Fruit fly (Drosophila melanogaster): ENCODE data around the gene CG31106.

- TF ChIP-seq br (GFP tag; optimal IDR thresholded peaks at IDR 0.05) (no peak), usp (GFP tag; optimal IDR thresholded peaks at IDR 0.05) (no peak), dl (GFP tag; optimal IDR thresholded peaks at IDR 0.05; ENCODE audit: insufficient read depth in 1 of 2, partially characterized antibody in 2 of 2) (no peak), sv (GFP tag; optimal IDR thresholded peaks at IDR 0.05) (no peak), lola (GFP tag; optimal IDR thresholded peaks at IDR 0.05) (no peak), brk (GFP tag; optimal IDR thresholded peaks at IDR 0.05) (no peak), Abd-B (GFP tag; optimal IDR thresholded peaks at IDR 0.05) (no peak), pan (optimal IDR thresholded peaks at IDR 0.05) (no peak), dmrt93B (GFP tag; optimal IDR thresholded peaks at IDR 0.05) (no peak), Dfd (GFP tag; optimal IDR thresholded peaks at IDR 0.05) (no peak), foxo (GFP tag; optimal IDR thresholded peaks at IDR 0.05) (no peak), ey (GFP tag; optimal IDR thresholded peaks at IDR 0.05) (no peak), psq (GFP tag; optimal IDR thresholded peaks at IDR 0.05) (no peak), OdsH (GFP tag; optimal IDR thresholded peaks at IDR 0.05) (no peak)
Measured at dm6 chr3R:25225483-25225882, 9.4 kb downstream of the CG31106 start.
